Fruit fly (Drosophila melanogaster) whole organism, pupa: Measurements from ENCODE around the gene CG45075.
A peak's percentile ranks its signal among the peaks of the same experiment; 100 is the strongest.

Source experiments
- CG12605 ChIP-seq: fragments of 200-800 bp; sonication (Bioruptor generic); IDR thresholded peaks from 2 replicates; pipeline ENCODE4 v1.3.6; 2022; ENCODE audit warnings: missing biosample characterization, missing genetic modification characterization
- CG14655 ChIP-seq: fragments of 200-800 bp; sonication (Bioruptor generic); optimal IDR thresholded peaks from 3 replicates; lab custom pipeline; 2017; ENCODE audit warnings: mild to moderate bottlenecking, missing biosample characterization, missing genetic modification reagents, missing genetic modification characterization
- CG15710 ChIP-seq: fragments of 200-800 bp; sonication (Bioruptor generic); optimal IDR thresholded peaks from 2 replicates; lab custom pipeline; 2018; ENCODE audit warnings: missing biosample characterization, mild to moderate bottlenecking, missing genetic modification characterization, moderate library complexity
- CG32121 ChIP-seq: fragments of 200-800 bp; sonication (Bioruptor generic); IDR thresholded peaks from 2 replicates; pipeline ENCODE4 v1.3.6; 2022; ENCODE audit warnings: missing biosample characterization, missing genetic modification characterization
- CG34367 ChIP-seq: fragments of 200-800 bp; sonication (Bioruptor generic); optimal IDR thresholded peaks from 2 replicates; lab custom pipeline; 2018; ENCODE audit warnings: missing biosample characterization, mild to moderate bottlenecking, missing genetic modification characterization
- CG8301 ChIP-seq: fragments of 200-800 bp; sonication (Bioruptor generic); optimal IDR thresholded peaks from 2 replicates; lab custom pipeline; 2018; ENCODE audit warnings: missing biosample characterization, mild to moderate bottlenecking, missing genetic modification characterization
- CG9948 ChIP-seq: fragments of 200-800 bp; sonication (Bioruptor generic); optimal IDR thresholded peaks from 2 replicates; lab custom pipeline; 2018; ENCODE audit warnings: missing biosample characterization, mild to moderate bottlenecking, missing genetic modification characterization, moderate library complexity
- EcR ChIP-seq: fragments of 200-800 bp; sonication (Bioruptor generic); optimal IDR thresholded peaks from 3 replicates; lab custom pipeline; 2019; ENCODE audit warnings: missing biosample characterization, missing genetic modification characterization, mild to moderate bottlenecking, moderate library complexity, missing genetic modification reagents
- Ets98B ChIP-seq: fragments of 200-800 bp; sonication (Bioruptor generic); IDR thresholded peaks from 2 replicates; pipeline ENCODE4 v1.3.6; 2022; ENCODE audit warnings: missing biosample characterization, missing genetic modification characterization
- Pif1B ChIP-seq: fragments of 200-800 bp; sonication (Bioruptor generic); optimal IDR thresholded peaks from 3 replicates; lab custom pipeline; 2016; ENCODE audit warnings: missing biosample characterization, missing genetic modification characterization
- fd96Ca ChIP-seq: fragments of 200-800 bp; sonication (Bioruptor generic); IDR thresholded peaks from 3 replicates; pipeline ENCODE4 v1.3.6; 2022; ENCODE audit warnings: missing biosample characterization, missing genetic modification characterization
- rn ChIP-seq: fragments of 200-800 bp; sonication (Bioruptor generic); IDR thresholded peaks from 2 replicates; pipeline ENCODE4 v1.3.6; 2022; ENCODE audit warnings: missing biosample characterization, missing genetic modification characterization

DNA sequence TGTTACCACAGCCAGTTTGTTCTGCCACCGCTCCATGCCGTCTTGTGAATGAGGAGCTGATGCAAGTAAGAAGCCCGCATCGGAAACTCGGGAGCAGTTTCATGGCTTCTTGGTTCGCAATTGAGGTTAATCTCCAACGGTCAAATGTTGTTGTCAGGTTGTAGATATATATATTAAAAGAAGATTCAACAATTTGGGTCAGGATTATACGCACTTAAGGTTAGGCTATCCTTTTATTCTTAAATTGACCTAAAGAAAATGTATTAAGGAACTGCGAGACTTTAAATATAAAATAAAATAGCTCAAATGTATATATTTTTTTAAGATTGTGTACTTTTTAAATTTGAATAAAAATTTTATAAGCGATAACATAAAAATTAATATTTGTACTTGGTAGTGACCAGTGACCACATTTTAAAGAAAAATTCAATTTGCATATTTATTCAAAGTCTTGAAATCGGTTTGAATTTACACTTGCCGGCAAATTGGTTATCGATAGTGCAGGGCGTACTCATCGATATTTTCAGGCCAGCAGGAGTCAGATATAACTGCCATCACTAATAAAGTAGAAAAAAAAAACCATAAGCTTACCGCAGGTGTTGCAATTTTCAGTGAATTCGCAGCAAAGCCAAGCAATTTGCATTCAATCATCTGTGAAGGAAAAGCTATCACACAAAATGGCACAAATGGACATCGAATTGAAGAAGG, 22.5 kb upstream of the CG45075 start, which contains the start of the genes CG9150 and Pfdn1:
- TF ChIP-seq CG9948 (tag; lab: Kevin White, UChicago) = no peak
- TF ChIP-seq Ets98B (GFP tag; lab: Robert Waterston, UW) = peak; percentile 18; the same call in 1 of the 2 replicates
- no peak for TF ChIP-seq CG34367 (tag; lab: Kevin White, UChicago)
- TF ChIP-seq CG15710 (tag; lab: Kevin White, UChicago) = no peak
- TF ChIP-seq rn (GFP tag; lab: Robert Waterston, UW) = no peak
- no peak for TF ChIP-seq CG14655 (GFP tag; lab: Kevin White, UChicago)
- TF ChIP-seq Pif1B (GFP tag; lab: Kevin White, UChicago) = no peak
- no peak for TF ChIP-seq CG12605 (GFP tag; lab: Robert Waterston, UW)
- TF ChIP-seq CG32121 (GFP tag; lab: Robert Waterston, UW) = no peak
- no peak for TF ChIP-seq CG8301 (tag; lab: Kevin White, UChicago)
- TF ChIP-seq fd96Ca = no peak
- no peak for TF ChIP-seq EcR (GFP tag; lab: Kevin White, UChicago)
